Worm (Caenorhabditis elegans): ENCODE measurements around the gene B0432.14.

DNA sequence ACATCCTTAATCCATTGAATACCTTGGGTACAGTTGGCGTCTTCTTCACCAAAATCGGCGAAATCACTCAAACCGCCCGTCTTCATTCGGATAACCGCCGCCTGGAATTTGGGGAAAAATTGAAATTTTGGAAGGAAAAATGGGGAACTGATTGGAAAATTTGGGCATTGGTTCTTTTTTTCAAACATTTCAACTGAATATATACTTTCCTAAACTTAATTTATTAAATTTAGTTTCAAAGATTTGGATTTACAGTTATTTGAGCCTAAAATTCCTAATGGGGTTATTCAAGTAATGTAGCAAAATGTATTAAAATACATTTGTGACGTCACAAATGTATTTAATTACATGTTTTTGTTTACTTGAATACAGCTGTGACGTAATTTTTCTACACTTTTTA, 26.4 kb upstream of the B0432.14 start, which contains the start of gene laat-1:
- TF ChIP-seq lin-32 (GFP tag; optimal IDR thresholded peaks at IDR 0.05) (no peak), blmp-1 (tag; optimal IDR thresholded peaks at IDR 0.05) (no peak), unc-39 (tag; optimal IDR thresholded peaks at IDR 0.05) (no peak), sem-2 (GFP tag; optimal IDR thresholded peaks at IDR 0.05) (no peak)

All from whole organism, mixed stage, embryonic.